Worm (Caenorhabditis elegans): ENCODE data around the gene C32D5.12.

DNA sequence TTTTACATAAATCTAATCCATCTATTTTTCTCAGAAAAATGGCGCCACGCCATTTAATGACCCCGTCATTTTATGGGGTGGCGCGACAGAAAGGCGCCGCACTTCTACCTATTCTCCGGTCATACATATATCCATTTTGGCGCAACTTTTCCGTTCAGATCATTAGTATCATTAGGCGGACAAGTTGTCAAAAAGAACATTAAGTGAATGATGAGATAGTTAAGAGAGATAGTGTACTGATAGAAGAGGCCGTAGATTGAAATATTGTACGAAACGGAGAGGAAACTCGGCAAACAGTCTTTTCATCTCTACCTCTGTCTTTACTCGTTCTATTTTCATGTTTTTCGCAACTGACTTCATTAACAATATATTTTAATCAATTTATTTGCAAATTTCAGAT is 34.7 kb downstream of the C32D5.12 start, which contains the start of gene sma-6:
- TF ChIP-seq C06A6.2 (GFP tag; conservative IDR thresholded peaks at IDR 0.05) (no peak), mxl-1 (tag; optimal IDR thresholded peaks at IDR 0.05) (no peak), snpc-4 (GFP tag; optimal IDR thresholded peaks at IDR 0.05) (no peak), snpc-4 (tag; optimal IDR thresholded peaks at IDR 0.05) (no peak), lin-26 (GFP tag; IDR thresholded peaks at IDR 0.05) (no peak), Y79H2A.3 (GFP tag; conservative IDR thresholded peaks at IDR 0.05) (no peak), hmg-1.2 (GFP tag; IDR thresholded peaks at IDR 0.05) (peak; percentile 21; the same call in 1 of the 2 replicates), unc-130 (GFP tag; optimal IDR thresholded peaks at IDR 0.05) (no peak), ceh-27 (GFP tag; optimal IDR thresholded peaks at IDR 0.05) (no peak), D2030.7 (GFP tag; IDR thresholded peaks at IDR 0.05) (no peak), ama-1 (optimal IDR thresholded peaks at IDR 0.05) (no peak), ama-1 (GFP tag; optimal IDR thresholded peaks at IDR 0.05) (no peak), somi-1 (GFP tag; optimal IDR thresholded peaks at IDR 0.05) (no peak), attf-3 (GFP tag; conservative IDR thresholded peaks at IDR 0.05) (no peak), egl-18 (GFP tag; IDR thresholded peaks at IDR 0.05) (no peak)

All from whole organism, young adult.